Worm (Caenorhabditis elegans) whole organism, L3 larva: ENCODE results near the gene anmt-1.

Experiments
- R02D3.7 ChIP-seq: fragments of 150-350 bp; optimal IDR thresholded peaks from 2 replicates; lab custom pipeline; 2014; ENCODE audit warnings: missing biosample characterization, missing genetic modification characterization
- ZK546.5 ChIP-seq: sonication (generic microtip); optimal IDR thresholded peaks from 2 replicates; lab custom pipeline; 2017; ENCODE audit warnings: missing biosample characterization, missing genetic modification characterization
- aly-2 ChIP-seq: fragments of 150-350 bp; optimal IDR thresholded peaks from 2 replicates; lab custom pipeline; 2014; ENCODE audit warnings: missing biosample characterization, missing genetic modification characterization
- ama-1 ChIP-seq: fragments of 150-350 bp; optimal IDR thresholded peaks from 2 replicates; lab custom pipeline; 2018
- ceh-16 ChIP-seq: sonication (generic microtip); optimal IDR thresholded peaks from 2 replicates; lab custom pipeline; 2017; ENCODE audit warnings: missing biosample characterization, missing genetic modification characterization
- ceh-28 ChIP-seq: fragments of 150-350 bp; optimal IDR thresholded peaks from 2 replicates; lab custom pipeline; 2014; ENCODE audit warnings: missing biosample characterization, missing genetic modification reagents, missing genetic modification characterization
- ceh-82 ChIP-seq: fragments of 150-350 bp; optimal IDR thresholded peaks from 2 replicates; lab custom pipeline; 2014; ENCODE audit warnings: missing biosample characterization, missing genetic modification characterization
- ceh-9 ChIP-seq: sonication (generic microtip); optimal IDR thresholded peaks from 2 replicates; lab custom pipeline; 2018; ENCODE audit warnings: missing biosample characterization, missing genetic modification characterization
- daf-12 ChIP-seq: fragments of 150-350 bp; optimal IDR thresholded peaks from 2 replicates; lab custom pipeline; 2014; ENCODE audit warnings: missing biosample characterization, missing genetic modification reagents, missing genetic modification characterization
- egl-27 ChIP-seq: sonication (generic microtip); optimal IDR thresholded peaks from 4 replicates; lab custom pipeline; 2017; ENCODE audit warnings: missing biosample characterization, missing genetic modification reagents, missing genetic modification characterization
- egl-5 ChIP-seq: fragments of 150-350 bp; optimal IDR thresholded peaks from 2 replicates; lab custom pipeline; 2017; ENCODE audit warnings: missing biosample characterization, missing genetic modification reagents, missing genetic modification characterization, inconsistent platforms
- elt-1 ChIP-seq: fragments of 150-350 bp; optimal IDR thresholded peaks from 2 replicates; lab custom pipeline; 2014; ENCODE audit warnings: missing biosample characterization, missing genetic modification characterization
- elt-2 ChIP-seq: sonication (generic microtip); optimal IDR thresholded peaks from 2 replicates; lab custom pipeline; 2016; ENCODE audit warnings: missing genetic modification reagents, mild to moderate bottlenecking, missing genetic modification characterization, missing compliant biosample characterization
- elt-3 ChIP-seq, 3 experiments: fragments of 150-350 bp in 1 of 3; sonication (generic microtip) in 2 of 3; optimal IDR thresholded peaks; 2 replicates in 2 of 3; 4 replicates in 1 of 3; lab custom pipeline; 2014 to 2017; ENCODE audit warnings: missing biosample characterization in 3 of 3, missing genetic modification characterization in 3 of 3
- eor-1 ChIP-seq, 2 experiments: fragments of 150-350 bp; optimal IDR thresholded peaks; 2 replicates each; lab custom pipeline; 2014 to 2018; ENCODE audit warnings: missing biosample characterization in 2 of 2, missing genetic modification characterization in 2 of 2
- fkh-10 ChIP-seq: sonication (generic microtip); optimal IDR thresholded peaks from 2 replicates; lab custom pipeline; 2017; ENCODE audit warnings: missing biosample characterization, missing genetic modification reagents, missing genetic modification characterization
- fkh-2 ChIP-seq: fragments of 150-350 bp; optimal IDR thresholded peaks from 2 replicates; lab custom pipeline; 2014; ENCODE audit warnings: missing biosample characterization, missing genetic modification reagents, missing genetic modification characterization
- fos-1 ChIP-seq: fragments of 150-350 bp; optimal IDR thresholded peaks from 2 replicates; lab custom pipeline; 2014; ENCODE audit warnings: missing biosample characterization, missing genetic modification characterization
- hmg-11 ChIP-seq: sonication (generic microtip); optimal IDR thresholded peaks from 2 replicates; lab custom pipeline; 2016; ENCODE audit warnings: missing genetic modification characterization, missing compliant biosample characterization
- jun-1 ChIP-seq: fragments of 150-350 bp; optimal IDR thresholded peaks from 2 replicates; lab custom pipeline; 2014; ENCODE audit warnings: missing biosample characterization, missing genetic modification reagents, missing genetic modification characterization
- lin-15B ChIP-seq: fragments of 150-350 bp; optimal IDR thresholded peaks from 2 replicates; lab custom pipeline; 2014; ENCODE audit warnings: missing biosample characterization, missing genetic modification characterization
- lin-39 ChIP-seq: fragments of 150-350 bp; optimal IDR thresholded peaks from 2 replicates; lab custom pipeline; 2018; ENCODE audit warnings: missing biosample characterization, missing genetic modification reagents, missing genetic modification characterization
- lsy-12 ChIP-seq: sonication (generic microtip); optimal IDR thresholded peaks from 2 replicates; lab custom pipeline; 2016; ENCODE audit warnings: mild to moderate bottlenecking, missing genetic modification characterization, missing compliant biosample characterization
- mdl-1 ChIP-seq: fragments of 150-350 bp; optimal IDR thresholded peaks from 2 replicates; lab custom pipeline; 2014; ENCODE audit warnings: missing biosample characterization, missing genetic modification characterization
- mml-1 ChIP-seq: fragments of 150-350 bp; sonication (generic microtip); optimal IDR thresholded peaks from 3 replicates; lab custom pipeline; 2014; ENCODE audit warnings: missing biosample characterization, missing genetic modification characterization
- nfya-1 ChIP-seq: sonication (generic microtip); optimal IDR thresholded peaks from 2 replicates; lab custom pipeline; 2017; ENCODE audit warnings: missing genetic modification characterization, mild to moderate bottlenecking, missing compliant biosample characterization, antibody characterized with exemption, moderate library complexity; ENCODE audit not compliant: insufficient read depth
- nhr-11 ChIP-seq: fragments of 150-350 bp; optimal IDR thresholded peaks from 2 replicates; lab custom pipeline; 2014; ENCODE audit warnings: missing biosample characterization, missing genetic modification characterization
- nhr-12 ChIP-seq: fragments of 150-350 bp; optimal IDR thresholded peaks from 2 replicates; lab custom pipeline; 2014; ENCODE audit warnings: missing biosample characterization, missing genetic modification characterization
- nhr-23 ChIP-seq: fragments of 150-350 bp; optimal IDR thresholded peaks from 2 replicates; lab custom pipeline; 2014; ENCODE audit warnings: missing biosample characterization, missing genetic modification reagents, missing genetic modification characterization
- nhr-237 ChIP-seq: fragments of 150-350 bp; optimal IDR thresholded peaks from 2 replicates; lab custom pipeline; 2014; ENCODE audit warnings: missing biosample characterization, missing genetic modification characterization
- nhr-25 ChIP-seq: sonication (generic microtip); optimal IDR thresholded peaks from 2 replicates; lab custom pipeline; 2017; ENCODE audit warnings: missing biosample characterization, missing genetic modification characterization
- nhr-28 ChIP-seq: fragments of 150-350 bp; optimal IDR thresholded peaks from 2 replicates; lab custom pipeline; 2014; ENCODE audit warnings: missing biosample characterization, missing genetic modification characterization
- nhr-43 ChIP-seq: sonication (generic microtip); optimal IDR thresholded peaks from 2 replicates; lab custom pipeline; 2016; ENCODE audit warnings: mild to moderate bottlenecking, missing genetic modification characterization, missing compliant biosample characterization; ENCODE audit not compliant: poor library complexity, severe bottlenecking
- nhr-67 ChIP-seq: fragments of 150-350 bp; optimal IDR thresholded peaks from 2 replicates; lab custom pipeline; 2014; ENCODE audit warnings: missing biosample characterization, missing genetic modification characterization
- nhr-76 ChIP-seq: fragments of 150-350 bp; sonication (generic microtip); optimal IDR thresholded peaks from 5 replicates; lab custom pipeline; 2014; ENCODE audit warnings: missing biosample characterization, missing genetic modification characterization
- nhr-77 ChIP-seq: fragments of 150-350 bp; optimal IDR thresholded peaks from 2 replicates; lab custom pipeline; 2014; ENCODE audit warnings: missing biosample characterization, missing genetic modification characterization
- pha-4 ChIP-seq: fragments of 150-350 bp; optimal IDR thresholded peaks from 2 replicates; lab custom pipeline; 2014; ENCODE audit warnings: missing biosample characterization, missing genetic modification reagents, missing genetic modification characterization
- pqm-1 ChIP-seq: fragments of 150-350 bp; optimal IDR thresholded peaks from 2 replicates; lab custom pipeline; 2017; ENCODE audit warnings: missing biosample characterization, missing genetic modification characterization, inconsistent platforms
- sea-2 ChIP-seq: fragments of 150-350 bp; sonication (generic microtip); optimal IDR thresholded peaks from 4 replicates; lab custom pipeline; 2014; ENCODE audit warnings: missing biosample characterization, missing genetic modification reagents, missing genetic modification characterization
- skn-1 ChIP-seq: fragments of 150-350 bp; optimal IDR thresholded peaks from 2 replicates; lab custom pipeline; 2014; ENCODE audit warnings: missing biosample characterization, missing genetic modification characterization
- snpc-4 ChIP-seq: fragments of 150-350 bp; optimal IDR thresholded peaks from 2 replicates; lab custom pipeline; 2014; ENCODE audit warnings: missing biosample characterization, missing genetic modification characterization
- tbx-2 ChIP-seq: sonication (generic microtip); optimal IDR thresholded peaks from 2 replicates; lab custom pipeline; 2016; ENCODE audit warnings: mild to moderate bottlenecking, missing genetic modification characterization, missing compliant biosample characterization
- unc-39 ChIP-seq: sonication (generic microtip); optimal IDR thresholded peaks from 4 replicates; lab custom pipeline; 2017; ENCODE audit warnings: missing biosample characterization, missing genetic modification characterization
- unc-62 ChIP-seq: fragments of 150-350 bp; sonication (generic microtip); optimal IDR thresholded peaks from 4 replicates; lab custom pipeline; 2014; ENCODE audit warnings: missing biosample characterization, missing genetic modification reagents, missing genetic modification characterization
- zag-1 ChIP-seq: fragments of 150-350 bp; optimal IDR thresholded peaks from 2 replicates; lab custom pipeline; 2014; ENCODE audit warnings: missing biosample characterization, missing genetic modification characterization
- ztf-11 ChIP-seq: fragments of 150-350 bp; optimal IDR thresholded peaks from 2 replicates; lab custom pipeline; 2014; ENCODE audit warnings: missing biosample characterization, missing genetic modification characterization
- ztf-4 ChIP-seq: fragments of 150-350 bp; optimal IDR thresholded peaks from 2 replicates; lab custom pipeline; 2014; ENCODE audit warnings: missing biosample characterization, missing genetic modification characterization

Gene anmt-1

ce11 chrIII:8658367-8658761, 26.2 kb upstream of the anmt-1 start:
- TF ChIP-seq lin-15B (tag; lab: Kevin White, UChicago) (peak; percentile 52), ceh-28 (peak; percentile 79), nhr-237 (tag; lab: Kevin White, UChicago) (no peak), pha-4 (tag; lab: Kevin White, UChicago) (peak; percentile 98), ZK546.5 (no peak), R02D3.7 (peak; percentile 33), ztf-4 (peak; percentile 66), egl-5 (tag; lab: Kevin White, UChicago) (peak; percentile 99), lin-39 (tag; lab: Kevin White, UChicago) (peak; percentile 88), elt-2 (tag; lab: Kevin White, UChicago) (peak; percentile 98), hmg-11 (peak; percentile 37), mdl-1 (tag; lab: Kevin White, UChicago) (peak; percentile 78), nhr-11 (tag; lab: Kevin White, UChicago) (peak; percentile 78), nhr-28 (no peak), zag-1 (tag; lab: Kevin White, UChicago) (no peak), nhr-25 (peak; percentile 92), jun-1 (tag; lab: Kevin White, UChicago) (peak; percentile 89), ama-1 (peak; percentile 90), ceh-16 (no peak), fkh-10 (GFP tag; lab: Kevin White, UChicago) (no peak), sea-2 (no peak), aly-2 (tag; lab: Kevin White, UChicago) (no peak), nhr-76 (tag; lab: Kevin White, UChicago) (peak; percentile 46), nhr-12 (tag; lab: Kevin White, UChicago) (no peak), mml-1 (peak; percentile 79), nhr-77 (tag; lab: Kevin White, UChicago) (no peak), eor-1 (tag; optimal IDR thresholded peaks at IDR 0.05; lab: Kevin White, UChicago) (peak in 1 of 2 experiments; percentile 32), snpc-4 (peak; percentile 74), daf-12 (tag; lab: Kevin White, UChicago) (no peak), tbx-2 (tag; lab: Kevin White, UChicago) (peak; percentile 88), ceh-82 (no peak), fkh-2 (tag; lab: Kevin White, UChicago) (peak; percentile 25), ztf-11 (tag; lab: Kevin White, UChicago) (no peak), elt-3 (tag; optimal IDR thresholded peaks at IDR 0.05; lab: Kevin White, UChicago) (peak in 1 of 3 experiments; percentile 90), lsy-12 (tag; lab: Kevin White, UChicago) (peak; percentile 89), ceh-9 (no peak), nfya-1 (tag; lab: Kevin White, UChicago) (peak; percentile 85), fos-1 (tag; lab: Kevin White, UChicago) (no peak), nhr-43 (tag; lab: Kevin White, UChicago) (peak; percentile 93), unc-39 (tag; lab: Kevin White, UChicago) (no peak), egl-27 (peak; percentile 58), pqm-1 (tag; lab: Kevin White, UChicago) (peak; percentile 82), nhr-23 (tag; lab: Kevin White, UChicago) (peak; percentile 96), elt-1 (tag; lab: Kevin White, UChicago) (peak; percentile 85), unc-62 (GFP tag; lab: Kevin White, UChicago) (peak; percentile 84), nhr-67 (tag; lab: Kevin White, UChicago) (no peak), skn-1 (tag; lab: Kevin White, UChicago) (peak; percentile 80)
